Worm (Caenorhabditis elegans): ENCODE results near the gene skpo-1.

Gene skpo-1

DNA sequence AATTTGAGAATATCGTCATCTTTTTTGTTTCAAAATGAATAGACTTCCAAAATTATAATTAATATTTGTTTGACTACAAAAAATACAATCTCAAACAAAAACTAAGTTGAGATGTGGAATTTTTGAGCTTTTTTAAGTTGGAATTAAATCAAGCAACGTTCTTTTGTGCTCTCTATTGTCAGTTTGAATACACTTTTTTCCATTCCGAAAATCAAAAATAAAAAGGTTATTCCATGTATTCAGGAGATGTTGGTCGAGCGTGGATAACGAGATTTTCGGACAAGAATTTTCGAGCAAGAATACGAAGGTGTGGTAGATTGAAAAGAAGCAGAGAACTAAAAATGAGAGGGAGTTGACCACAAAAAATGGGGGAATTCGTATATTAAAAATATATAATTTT, 34.5 kb downstream of the skpo-1 start:
- no peak for TF ChIP-seq W03F9.2 (tag; optimal IDR thresholded peaks at IDR 0.05)
- TF ChIP-seq dao-5 (tag; optimal IDR thresholded peaks at IDR 0.05): no peak
- TF ChIP-seq him-1 (tag; optimal IDR thresholded peaks at IDR 0.05): no peak

DNA sequence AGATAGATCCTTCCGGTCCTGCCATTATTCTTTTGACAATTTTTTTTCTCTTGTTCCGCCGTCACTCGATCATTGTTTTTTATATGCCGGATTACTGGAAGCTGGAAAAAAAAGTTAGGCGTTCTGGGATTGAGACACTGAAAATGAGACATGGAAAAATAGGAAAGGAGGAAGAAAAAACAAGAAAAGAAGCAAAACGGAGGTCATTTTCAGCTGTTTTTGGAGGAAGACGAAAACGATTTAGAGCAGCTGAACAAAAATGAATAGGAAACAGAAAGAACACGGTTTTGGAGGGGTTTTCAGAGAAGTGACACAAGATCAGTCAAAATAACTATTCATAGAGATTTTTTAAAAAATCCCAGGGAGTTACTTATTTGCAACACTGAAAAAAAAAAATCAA, 35.6 kb downstream of the skpo-1 start, which contains the start of gene amt-3:
Gene amt-3, minus strand, starts transcription at position 101 of the 400 bp plus-strand sequence.
- TF ChIP-seq W03F9.2 (tag; optimal IDR thresholded peaks at IDR 0.05) (no peak), dao-5 (tag; optimal IDR thresholded peaks at IDR 0.05) (no peak), him-1 (tag; optimal IDR thresholded peaks at IDR 0.05) (no peak)

DNA sequence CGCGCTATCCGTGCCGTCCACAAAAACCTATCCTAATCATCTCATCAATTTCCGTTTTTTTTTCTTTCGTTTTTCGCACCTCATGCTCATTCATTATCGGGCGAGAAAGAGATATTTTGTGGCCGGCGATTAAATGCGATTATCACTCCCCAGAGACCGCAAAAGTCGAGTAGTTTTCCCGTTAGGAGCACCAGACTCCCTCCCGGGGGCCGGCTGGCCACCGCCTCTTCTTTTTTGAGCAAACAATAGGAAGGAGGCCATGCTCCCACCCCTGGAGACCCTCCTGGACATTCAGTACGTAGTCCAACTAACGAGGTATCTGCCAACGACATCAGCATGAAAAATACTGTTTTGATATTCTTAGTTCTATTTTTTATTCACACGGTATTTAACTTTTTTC, 44.2 kb downstream of the skpo-1 start, which contains the start of gene M195.2:
Gene M195.2, plus strand, starts transcription at position 301 of the 400 bp plus-strand sequence.
- no peak for TF ChIP-seq dao-5 (tag; optimal IDR thresholded peaks at IDR 0.05)
- no peak for TF ChIP-seq him-1 (tag; optimal IDR thresholded peaks at IDR 0.05)
- TF ChIP-seq W03F9.2 (tag; optimal IDR thresholded peaks at IDR 0.05): no peak

- TF ChIP-seq dao-5 (tag; optimal IDR thresholded peaks at IDR 0.05): no peak
- no peak for TF ChIP-seq him-1 (tag; optimal IDR thresholded peaks at IDR 0.05)
- no peak for TF ChIP-seq W03F9.2 (tag; optimal IDR thresholded peaks at IDR 0.05)
These were observed 45.3 kb downstream of the skpo-1 start, which contains the start of gene col-77 for ce11 chrII:8359350-8359749. TSS of gene col-77 (minus strand) at chrII:8359381.

ce11 chrII:8358466-8358865, 46.2 kb downstream of the skpo-1 start:
- TF ChIP-seq W03F9.2 (tag; optimal IDR thresholded peaks at IDR 0.05): no peak

ce11 chrII:8354233-8354750, 50.4 kb downstream of the skpo-1 start, which contains the start of gene C26D10.6:
TSS of gene C26D10.6 (minus strand) at chrII:8354700.
- TF ChIP-seq him-1 (tag; optimal IDR thresholded peaks at IDR 0.05) (no peak), dao-5 (tag; optimal IDR thresholded peaks at IDR 0.05) (no peak), W03F9.2 (tag; optimal IDR thresholded peaks at IDR 0.05) (no peak)

- TF ChIP-seq him-1 (tag; optimal IDR thresholded peaks at IDR 0.05): no peak
- no peak for TF ChIP-seq W03F9.2 (tag; optimal IDR thresholded peaks at IDR 0.05)
- no peak for TF ChIP-seq dao-5 (tag; optimal IDR thresholded peaks at IDR 0.05)
These were observed 51.4 kb downstream of the skpo-1 start for ce11 chrII:8353288-8353687.

Measured in whole organism, L4/young adult.